Worm (Caenorhabditis elegans) whole organism, midembryonic: Measurements from ENCODE around the gene hosl-1.

Source experiments
- cog-1 ChIP-seq: sonication (generic microtip); optimal IDR thresholded peaks from 2 replicates; lab custom pipeline; 2016; ENCODE audit warnings: missing genetic modification characterization, missing compliant biosample characterization
- flt-1 ChIP-seq: fragments of 200-800 bp; sonication (Bioruptor generic); IDR thresholded peaks from 2 replicates; pipeline ENCODE4 v1.3.6; 2022; ENCODE audit warnings: missing genetic modification characterization, missing compliant biosample characterization
- klf-2 ChIP-seq: fragments of 200-800 bp; sonication (Bioruptor generic); conservative IDR thresholded peaks from 2 replicates; pipeline ENCODE4 v1.3.6; 2022; ENCODE audit warnings: missing genetic modification reagents, missing genetic modification characterization, missing compliant biosample characterization
- ref-1 ChIP-seq: fragments of 200-800 bp; sonication (Bioruptor generic); conservative IDR thresholded peaks from 2 replicates; pipeline ENCODE4 v1.3.6; 2022; ENCODE audit warnings: missing genetic modification reagents, missing genetic modification characterization, missing compliant biosample characterization

- TF ChIP-seq flt-1 = no peak
- TF ChIP-seq klf-2 (GFP tag; lab: Robert Waterston, UW) = no peak
- no peak for TF ChIP-seq cog-1 (tag; lab: Kevin White, UChicago)
- TF ChIP-seq ref-1 (GFP tag; lab: Robert Waterston, UW) = no peak
These were observed 11.8 kb upstream of the hosl-1 start for ce11 chrX:4625080-4625479.
